Fruit fly (Drosophila melanogaster) whole organism, embryonic: ENCODE data around the gene Ms.

Source experiments
- C15 ChIP-seq: fragments of 200-800 bp; sonication (Bioruptor generic); IDR thresholded peaks from 3 replicates; pipeline ENCODE4 v1.3.6; 2022; ENCODE audit warnings: missing biosample characterization, missing genetic modification characterization
- CG11723 ChIP-seq: fragments of 200-800 bp; sonication (Bioruptor generic); optimal IDR thresholded peaks from 2 replicates; lab custom pipeline; 2017; ENCODE audit warnings: missing biosample characterization, mild to moderate bottlenecking, missing genetic modification characterization
- CG12299 ChIP-seq: fragments of 200-800 bp; sonication (Bioruptor generic); optimal IDR thresholded peaks from 2 replicates; lab custom pipeline; 2018; ENCODE audit warnings: missing biosample characterization, mild to moderate bottlenecking, missing genetic modification characterization
- CG2116 ChIP-seq: fragments of 200-800 bp; sonication (Bioruptor generic); optimal IDR thresholded peaks from 3 replicates; lab custom pipeline; 2018; ENCODE audit warnings: missing biosample characterization, mild to moderate bottlenecking, missing genetic modification characterization
- CG2129 ChIP-seq: fragments of 200-800 bp; sonication (Bioruptor generic); IDR thresholded peaks from 2 replicates; pipeline ENCODE4 v1.3.6; 2022; ENCODE audit warnings: missing biosample characterization, missing genetic modification characterization; ENCODE audit not compliant: partially characterized antibody
- CG34422 ChIP-seq: fragments of 200-800 bp; sonication (Bioruptor generic); IDR thresholded peaks from 3 replicates; pipeline ENCODE4 v1.3.6; 2022; ENCODE audit warnings: missing biosample characterization, missing genetic modification characterization
- CG6654 ChIP-seq: fragments of 200-800 bp; sonication (Bioruptor generic); optimal IDR thresholded peaks from 2 replicates; lab custom pipeline; 2017; ENCODE audit warnings: missing biosample characterization, mild to moderate bottlenecking, missing genetic modification characterization
- CG8089 ChIP-seq: fragments of 200-800 bp; sonication (Bioruptor generic); optimal IDR thresholded peaks from 3 replicates; lab custom pipeline; 2016; ENCODE audit warnings: missing biosample characterization, missing genetic modification characterization
- CG9727 ChIP-seq: fragments of 200-800 bp; sonication (Bioruptor generic); optimal IDR thresholded peaks from 3 replicates; lab custom pipeline; 2017; ENCODE audit warnings: missing biosample characterization, mild to moderate bottlenecking, missing genetic modification characterization
- CG9797 ChIP-seq: fragments of 200-800 bp; sonication (Bioruptor generic); optimal IDR thresholded peaks from 3 replicates; lab custom pipeline; 2018; ENCODE audit warnings: missing biosample characterization, mild to moderate bottlenecking, missing genetic modification characterization
- CkIIα-i1 ChIP-seq: fragments of 200-800 bp; sonication (Bioruptor generic); IDR thresholded peaks from 2 replicates; pipeline ENCODE4 v1.3.6; 2022; ENCODE audit warnings: missing biosample characterization, missing genetic modification characterization
- Ets65A ChIP-seq: fragments of 200-800 bp; sonication (Bioruptor generic); peaks from one replicate; lab custom pipeline; 2016; ENCODE audit warnings: missing biosample characterization, missing genetic modification characterization
- dmrt11E ChIP-seq: fragments of 200-800 bp; sonication (Bioruptor generic); optimal IDR thresholded peaks from 3 replicates; lab custom pipeline; 2018; ENCODE audit warnings: missing biosample characterization, mild to moderate bottlenecking, missing genetic modification characterization, moderate library complexity
- fd102C ChIP-seq: fragments of 200-800 bp; sonication (Bioruptor generic); optimal IDR thresholded peaks from 2 replicates; lab custom pipeline; 2018; ENCODE audit warnings: missing biosample characterization, mild to moderate bottlenecking, missing genetic modification characterization, moderate library complexity
- lbe ChIP-seq: fragments of 200-800 bp; sonication (Bioruptor generic); optimal IDR thresholded peaks from 2 replicates; lab custom pipeline; 2016; ENCODE audit warnings: missing biosample characterization, mild to moderate bottlenecking, missing genetic modification characterization
- tup ChIP-seq: fragments of 200-800 bp; sonication (Bioruptor generic); optimal IDR thresholded peaks from 2 replicates; lab custom pipeline; 2016; ENCODE audit warnings: missing biosample characterization, mild to moderate bottlenecking, missing genetic modification characterization, moderate library complexity

Ms gene

DNA sequence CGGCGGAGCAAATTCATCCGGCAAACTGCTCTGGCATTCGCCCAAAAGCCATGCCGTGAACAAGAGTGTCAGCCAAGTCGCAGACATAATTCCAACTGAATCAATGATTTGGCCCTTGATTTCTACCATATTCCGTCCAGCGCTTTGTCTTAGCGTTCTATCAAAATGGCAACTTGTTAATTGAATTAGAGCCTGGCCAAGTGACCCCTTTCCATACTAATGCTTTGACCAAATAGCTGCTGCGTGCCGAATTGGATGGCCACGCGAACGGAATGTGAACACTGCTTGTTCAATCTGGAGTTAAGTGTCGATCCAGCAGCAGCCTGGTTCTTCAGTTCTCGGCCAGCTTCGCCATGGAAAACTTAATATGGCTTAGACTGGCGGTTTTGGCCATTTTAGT lies 48.9 kb downstream of the Ms start, which contains the start of the genes CG5768 and CG13615:
TSS of gene CG5768 (minus strand) at position 101 of the 400 bp plus-strand sequence.
TSS of gene CG13615 (plus strand) at position 280 of the 400 bp plus-strand sequence.
- TF ChIP-seq CG9797 (GFP tag; lab: Kevin White, UChicago): no peak
- no peak for TF ChIP-seq fd102C (GFP tag; lab: Kevin White, UChicago)
- no peak for TF ChIP-seq CG2116 (GFP tag; lab: Kevin White, UChicago)
- TF ChIP-seq CG11723: no peak
- no peak for TF ChIP-seq CG8089 (GFP tag; lab: Kevin White, UChicago)
- TF ChIP-seq tup: no peak
- TF ChIP-seq dmrt11E: no peak
- TF ChIP-seq CG9727: no peak
- no peak for TF ChIP-seq CkIIα-i1 (GFP tag; lab: Robert Waterston, UW)
- no peak for TF ChIP-seq CG34422 (GFP tag; lab: Robert Waterston, UW)

DNA sequence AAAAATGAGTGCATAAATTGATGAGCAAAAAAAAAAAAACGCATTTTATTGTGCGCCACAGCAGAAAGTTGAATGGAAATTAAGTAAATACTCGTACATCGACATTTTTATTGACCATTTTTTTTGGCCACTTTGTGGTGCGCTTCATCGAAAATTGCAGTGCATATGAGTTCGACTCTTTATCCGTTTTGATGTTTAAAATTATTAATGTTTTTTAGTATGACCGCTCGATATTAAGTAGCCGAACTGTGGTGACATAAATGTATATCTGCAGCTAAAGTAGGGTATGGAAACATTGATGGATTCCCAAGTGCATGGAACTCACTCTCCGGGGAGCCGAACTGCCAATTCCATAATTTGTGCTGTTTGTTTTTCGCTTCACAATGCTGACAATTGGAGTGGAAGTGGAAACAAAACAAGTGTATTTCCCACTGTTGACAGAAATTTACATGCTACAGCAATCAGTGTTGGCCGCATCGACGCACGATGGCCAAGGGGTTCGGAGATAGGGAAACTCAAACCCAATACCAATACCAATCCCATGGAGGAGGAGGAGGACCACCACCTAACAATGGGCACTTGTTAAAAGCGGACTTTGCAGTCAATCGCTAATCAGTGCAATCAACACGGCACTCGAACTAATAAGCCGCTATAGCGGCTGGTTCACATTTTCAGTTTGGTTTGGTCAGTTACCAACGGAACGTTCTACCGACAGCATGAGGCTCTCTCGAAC lies 51.0 kb downstream of the Ms start, which contains the start of gene CG13616:
TSS of gene CG13616 (plus strand) at position 683 of the 733 bp plus-strand sequence.
- TF ChIP-seq CG12299 (no peak), CG6654 (no peak), lbe (GFP tag; lab: Kevin White, UChicago) (no peak), Ets65A (peak; percentile 9), CG2129 (GFP tag; lab: Robert Waterston, UW) (no peak), C15 (no peak)
- TF ChIP-seq, all 482 proteins: peak for 1
